Fruit fly (Drosophila melanogaster) whole organism: ENCODE results near the gene Vps33B.

ENCODE experiments used
- CG8478 ChIP-seq: fragments of >200 bp; optimal IDR thresholded peaks from 2 replicates; lab custom pipeline; 2018; ENCODE audit warnings: inconsistent platforms
- Dll ChIP-seq: fragments of >200 bp; optimal IDR thresholded peaks from 2 replicates; lab custom pipeline; 2017
- EcR ChIP-seq, 2 experiments: fragments of >200 bp; optimal IDR thresholded peaks; 2 replicates each; lab custom pipeline; 2017; ENCODE audit warnings: missing biosample characterization in 2 of 2, missing genetic modification characterization in 2 of 2, missing genetic modification reagents in 2 of 2
- pan ChIP-seq: fragments of >200 bp; optimal IDR thresholded peaks from 2 replicates; lab custom pipeline; 2017
- psq ChIP-seq: fragments of >200 bp; optimal IDR thresholded peaks from 2 replicates; lab custom pipeline; 2017
- usp ChIP-seq: fragments of >200 bp; optimal IDR thresholded peaks from 2 replicates; lab custom pipeline; 2017; ENCODE audit warnings: missing biosample characterization, missing genetic modification characterization, mixed read lengths

Gene Vps33B

DNA sequence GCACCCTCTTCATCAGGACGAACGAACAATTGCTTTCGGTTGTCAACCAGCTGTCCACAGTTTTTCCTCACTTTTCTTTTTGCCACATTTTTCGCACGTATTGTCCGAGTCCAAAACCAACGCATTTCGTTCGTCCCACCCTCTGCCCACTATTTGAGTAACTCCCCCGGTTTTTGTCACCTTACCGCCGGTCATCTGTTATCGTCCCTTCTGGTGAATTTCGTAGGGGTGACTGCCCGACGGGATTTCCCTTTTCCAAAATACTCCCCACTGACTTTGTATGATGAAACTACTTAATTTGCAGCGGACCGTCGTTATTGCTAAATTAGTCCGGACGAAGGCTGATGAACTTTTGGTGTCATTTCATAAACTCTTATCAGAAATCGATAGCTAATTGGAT, 16.2 kb upstream of the Vps33B start:
- no peak for TF ChIP-seq psq (lab: Kevin White, UChicago)
- TF ChIP-seq usp (GFP tag; lab: Kevin White, UChicago) = no peak
- no peak for TF ChIP-seq pan (lab: Kevin White, UChicago)
- TF ChIP-seq CG8478 = no peak
- no peak for TF ChIP-seq EcR (GFP tag; optimal IDR thresholded peaks at IDR 0.05; lab: Kevin White, UChicago)
- TF ChIP-seq Dll (lab: Kevin White, UChicago) = no peak

DNA sequence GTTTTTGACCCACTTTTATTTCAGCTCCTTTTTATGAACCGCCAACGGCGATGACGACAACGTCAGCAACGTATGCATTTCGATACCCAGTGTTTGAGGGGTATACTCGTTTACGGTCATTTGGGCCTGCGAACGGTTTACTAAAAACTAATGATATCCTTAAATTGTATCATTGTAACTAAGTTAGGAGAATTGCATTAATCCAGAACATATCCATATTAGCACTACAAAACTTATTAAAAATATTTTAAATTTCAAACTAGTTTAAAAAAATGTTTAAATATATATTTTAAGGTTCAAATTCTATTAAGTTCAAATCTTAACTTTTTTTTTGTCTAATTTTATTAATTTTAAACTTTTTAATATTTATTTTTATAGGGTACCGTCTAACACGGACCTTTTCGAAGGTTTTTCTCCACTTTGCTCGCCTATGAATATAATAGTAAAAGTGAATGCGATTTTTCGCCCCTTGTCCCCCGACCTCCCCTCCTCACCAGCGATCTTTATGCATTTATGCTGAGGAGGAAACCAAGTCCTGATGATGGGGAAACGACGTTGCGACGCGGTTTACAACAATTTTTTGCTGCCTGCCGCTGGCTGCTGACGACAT, 14.0 kb upstream of the Vps33B start:
- TF ChIP-seq CG8478 (no peak), EcR (GFP tag; optimal IDR thresholded peaks at IDR 0.05; lab: Kevin White, UChicago) (no peak), psq (lab: Kevin White, UChicago) (no peak), usp (GFP tag; lab: Kevin White, UChicago) (no peak), Dll (lab: Kevin White, UChicago) (no peak), pan (lab: Kevin White, UChicago) (no peak)

dm6 chr3R:25460650-25461049, 12.6 kb upstream of the Vps33B start:
- TF ChIP-seq pan (lab: Kevin White, UChicago) (no peak), usp (GFP tag; lab: Kevin White, UChicago) (no peak), psq (lab: Kevin White, UChicago) (no peak), Dll (lab: Kevin White, UChicago) (no peak), EcR (GFP tag; optimal IDR thresholded peaks at IDR 0.05; lab: Kevin White, UChicago) (no peak), CG8478 (no peak)

dm6 chr3R:25461666-25462065, 11.6 kb upstream of the Vps33B start:
- TF ChIP-seq pan (lab: Kevin White, UChicago) (no peak), EcR (GFP tag; optimal IDR thresholded peaks at IDR 0.05; lab: Kevin White, UChicago) (no peak), Dll (lab: Kevin White, UChicago) (no peak), CG8478 (no peak), usp (GFP tag; lab: Kevin White, UChicago) (no peak), psq (lab: Kevin White, UChicago) (no peak)

DNA sequence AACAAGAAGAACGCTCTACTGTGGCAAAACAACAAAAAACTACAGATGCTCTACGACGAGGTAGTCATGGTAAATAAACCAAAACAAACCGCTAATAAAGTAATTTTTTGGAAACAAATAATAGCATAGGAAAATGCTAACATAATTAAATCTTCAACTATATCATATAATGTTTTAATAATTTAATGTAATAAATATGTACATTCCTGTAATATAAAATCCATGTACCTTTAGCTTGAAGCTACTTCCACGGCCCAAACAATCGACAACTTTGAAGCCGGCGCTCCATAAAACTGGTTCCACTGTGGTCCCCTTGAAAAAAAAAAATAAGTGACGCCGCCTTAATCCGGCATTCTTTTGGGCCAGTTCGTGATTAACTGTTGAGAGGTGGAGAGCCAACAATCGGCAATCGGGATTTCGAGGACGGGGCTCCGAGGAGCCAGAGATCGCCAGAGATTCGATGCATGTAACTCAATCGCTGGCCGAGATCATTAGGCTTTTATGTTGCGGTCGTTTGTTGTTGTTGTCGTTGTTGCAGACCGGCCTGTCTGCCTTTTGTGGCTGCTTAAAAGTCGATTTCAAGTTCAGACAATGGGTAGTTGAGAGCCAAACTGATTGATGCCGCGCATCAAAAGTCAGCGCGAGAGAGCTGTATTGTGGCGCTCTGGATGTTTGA, 10.5 kb upstream of the Vps33B start:
- TF ChIP-seq CG8478 (no peak), usp (GFP tag; lab: Kevin White, UChicago) (no peak), EcR (GFP tag; optimal IDR thresholded peaks at IDR 0.05; lab: Kevin White, UChicago) (no peak), psq (lab: Kevin White, UChicago) (no peak), pan (lab: Kevin White, UChicago) (no peak), Dll (lab: Kevin White, UChicago) (no peak)

DNA sequence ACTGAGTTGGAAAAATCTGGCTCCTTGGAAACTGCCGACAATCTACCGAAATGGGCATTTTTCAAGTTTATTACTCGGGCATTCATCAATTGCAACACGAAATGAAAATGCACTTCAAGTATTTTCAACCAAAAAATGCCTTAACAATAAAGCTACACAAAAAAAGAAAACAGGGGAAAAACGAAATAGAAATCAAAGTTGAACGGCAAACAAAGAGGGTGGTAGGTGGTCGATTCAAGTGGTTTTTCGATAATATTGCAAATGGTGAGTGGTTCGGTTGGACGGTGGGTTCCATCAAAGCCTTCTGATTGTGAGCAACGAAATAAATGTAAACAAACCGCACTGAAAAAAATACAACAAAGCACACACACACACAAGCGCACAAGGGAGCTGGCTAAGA, 7.1 kb upstream of the Vps33B start:
- TF ChIP-seq EcR (GFP tag; optimal IDR thresholded peaks at IDR 0.05; lab: Kevin White, UChicago) (no peak), psq (lab: Kevin White, UChicago) (no peak), usp (GFP tag; lab: Kevin White, UChicago) (no peak), pan (lab: Kevin White, UChicago) (no peak), Dll (lab: Kevin White, UChicago) (no peak), CG8478 (no peak)

DNA sequence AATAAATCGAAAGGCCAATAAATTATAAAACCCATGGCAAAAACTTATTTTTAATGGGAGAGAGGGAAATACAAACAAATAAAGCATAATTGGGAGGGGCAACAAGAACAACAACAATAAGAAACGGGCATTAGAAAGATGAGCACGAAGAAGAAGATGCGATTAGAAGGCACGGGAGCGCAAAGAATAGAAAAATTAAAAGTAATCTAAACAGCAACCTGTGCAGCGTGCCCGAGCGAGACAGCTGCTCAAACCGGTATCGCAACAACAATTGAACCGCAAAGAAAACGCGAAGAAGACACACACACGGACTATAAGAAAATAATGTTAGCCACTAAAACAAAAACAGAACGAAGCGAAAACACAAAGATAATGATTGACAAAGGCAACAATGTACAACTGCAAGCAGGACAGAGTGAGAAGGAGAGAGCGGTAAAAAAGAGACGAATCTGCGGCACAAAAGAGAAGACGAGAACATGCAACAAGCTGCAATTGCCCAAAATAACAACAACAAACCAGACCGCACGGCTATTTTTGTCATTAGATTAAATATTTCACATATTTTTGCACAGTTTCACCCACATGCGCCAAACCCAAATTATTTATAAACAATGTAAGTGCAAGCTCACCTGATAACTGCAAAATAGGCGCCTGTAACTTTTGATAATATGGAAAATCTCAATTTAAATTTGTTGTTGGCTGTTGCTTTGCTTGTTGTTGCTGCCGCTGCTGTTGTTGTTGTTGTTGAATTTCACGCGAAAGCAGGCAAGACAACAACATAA, 1.2 kb upstream of the Vps33B start:
- no peak for TF ChIP-seq Dll (lab: Kevin White, UChicago)
- no peak for TF ChIP-seq EcR (GFP tag; optimal IDR thresholded peaks at IDR 0.05; lab: Kevin White, UChicago)
- TF ChIP-seq pan (lab: Kevin White, UChicago) = no peak
- no peak for TF ChIP-seq CG8478
- TF ChIP-seq psq (lab: Kevin White, UChicago) = no peak
- no peak for TF ChIP-seq usp (GFP tag; lab: Kevin White, UChicago)

DNA sequence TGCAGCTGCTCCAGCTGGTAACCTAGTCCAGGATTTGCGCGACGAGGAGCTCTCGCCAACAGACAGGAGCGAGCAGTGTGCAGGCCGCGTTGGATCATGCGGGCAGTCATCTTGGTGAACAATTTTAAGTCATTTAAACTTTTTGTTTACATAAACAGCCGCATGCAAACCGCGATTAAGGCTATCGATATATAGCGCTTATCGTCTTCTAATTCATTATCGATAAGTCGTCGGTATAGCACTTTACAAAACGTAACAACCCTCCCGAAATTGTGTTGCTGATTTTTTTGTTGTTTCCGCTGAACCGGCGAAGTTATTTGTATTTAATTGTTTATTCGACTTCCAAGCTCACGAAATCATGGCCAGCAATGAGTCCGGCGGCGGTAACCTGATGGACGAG, 3.5 kb downstream of the Vps33B start, which contains the start of the genes CG4553 and MED28:
Gene CG4553 (minus strand): TSS at position 172 of the 400 bp plus-strand sequence.
Gene MED28 (plus strand): TSS at position 260 of the 400 bp plus-strand sequence.
- TF ChIP-seq psq (lab: Kevin White, UChicago) = no peak
- no peak for TF ChIP-seq usp (GFP tag; lab: Kevin White, UChicago)

DNA sequence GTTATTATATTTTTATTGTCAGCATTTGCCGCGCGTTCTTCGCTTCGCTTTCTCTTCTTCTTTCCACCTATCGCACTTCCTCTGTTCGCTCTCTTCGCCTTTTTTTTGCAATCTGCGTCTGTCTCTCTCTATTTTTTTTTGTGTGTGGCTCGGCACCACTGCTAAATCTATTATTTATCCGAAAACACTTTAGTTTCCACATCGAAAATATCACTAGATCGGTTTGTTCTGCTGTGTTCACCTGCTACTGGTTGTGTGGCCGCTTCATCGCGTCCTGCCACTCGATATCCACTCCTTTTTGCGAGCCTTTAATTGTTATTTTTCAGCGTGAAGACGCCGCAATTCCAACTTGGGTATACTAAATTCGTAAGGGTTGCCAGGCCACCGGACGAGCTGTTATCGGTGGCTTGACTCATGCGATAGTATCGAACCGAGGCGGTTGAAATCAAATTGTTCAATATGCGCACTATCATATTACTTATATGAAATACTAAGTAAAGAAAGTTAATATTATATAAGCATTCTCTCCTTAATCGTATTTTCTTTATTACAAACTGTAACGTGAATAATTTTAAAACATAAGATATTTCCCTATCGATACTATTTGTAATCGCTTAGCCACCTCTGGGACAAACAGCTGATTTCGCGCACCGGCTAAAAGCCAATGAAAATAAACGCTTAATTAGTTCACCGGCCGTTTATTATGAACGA, 9.3 kb downstream of the Vps33B start, which contains the start of the genes XNP, CG42488 and CG5116:
Gene XNP (minus strand): TSS at position 372 of the 711 bp plus-strand sequence.
Gene CG42488 (plus strand): TSS at position 636 of the 711 bp plus-strand sequence.
Gene CG5116 (plus strand): TSS at position 636 of the 711 bp plus-strand sequence.
- TF ChIP-seq CG8478 (no peak), EcR (GFP tag; optimal IDR thresholded peaks at IDR 0.05; lab: Kevin White, UChicago) (no peak), Dll (lab: Kevin White, UChicago) (no peak), pan (lab: Kevin White, UChicago) (no peak), usp (GFP tag; lab: Kevin White, UChicago) (no peak), psq (lab: Kevin White, UChicago) (no peak)

DNA sequence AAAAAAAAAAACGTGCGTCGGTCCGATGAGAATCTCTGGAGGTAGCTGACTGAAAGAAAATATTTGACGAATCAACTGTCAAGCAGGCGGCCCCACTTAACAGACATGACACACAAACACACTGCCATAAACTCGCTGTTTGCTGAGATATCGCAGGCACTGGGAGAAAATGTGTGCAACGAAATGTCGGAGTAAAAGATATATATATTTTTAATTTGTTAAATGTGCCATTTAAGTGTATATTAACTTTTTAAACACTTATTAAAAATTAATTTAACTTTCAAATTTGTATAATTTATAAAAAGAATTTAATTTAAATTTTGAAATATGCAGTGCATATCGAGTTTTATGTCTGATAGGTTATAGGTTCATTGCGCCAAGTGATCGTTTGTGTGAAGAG, 15.8 kb downstream of the Vps33B start:
- no peak for TF ChIP-seq psq (lab: Kevin White, UChicago)
- TF ChIP-seq CG8478 = no peak

- TF ChIP-seq EcR (GFP tag; optimal IDR thresholded peaks at IDR 0.05; lab: Kevin White, UChicago) (no peak), pan (lab: Kevin White, UChicago) (no peak), CG8478 (no peak), usp (GFP tag; lab: Kevin White, UChicago) (no peak), Dll (lab: Kevin White, UChicago) (no peak), psq (lab: Kevin White, UChicago) (no peak)
Observed at dm6 chr3R:25489685-25490084, 16.4 kb downstream of the Vps33B start.
